Fruit fly (Drosophila melanogaster): ENCODE results near the gene Nsf2.

Gene Nsf2

dm6 chr3R:13807906-13808305 is 29.9 kb downstream of the Nsf2 start (continued):
- no peak for TF ChIP-seq CG8119 (GFP tag; IDR thresholded peaks at IDR 0.05)
- peak; percentile 62 for TF ChIP-seq CG3919 (GFP tag; optimal IDR thresholded peaks at IDR 0.05)
- TF ChIP-seq Smox (GFP tag; optimal IDR thresholded peaks at IDR 0.05), result peak; percentile 38
- peak; percentile 66 for TF ChIP-seq Sox14 (GFP tag; optimal IDR thresholded peaks at IDR 0.05)
- TF ChIP-seq CG6163 (GFP tag; IDR thresholded peaks at IDR 0.05), result no peak
- peak; percentile 35 for TF ChIP-seq cyc (GFP tag; optimal IDR thresholded peaks at IDR 0.05)
- TF ChIP-seq Hr4 (GFP tag; optimal IDR thresholded peaks at IDR 0.05), result peak; percentile 86
- peak in 1 of 2 experiments; percentile 44 for TF ChIP-seq ss (GFP tag; optimal IDR thresholded peaks at IDR 0.05)
- TF ChIP-seq CG9139 (GFP tag; optimal IDR thresholded peaks at IDR 0.05), result no peak
- TF ChIP-seq CG16779 (tag; optimal IDR thresholded peaks at IDR 0.05), result no peak
- TF ChIP-seq eg (GFP tag; IDR thresholded peaks at IDR 0.05), result peak; percentile 41; the same call in 2 of the 3 replicates
- TF ChIP-seq Lpt (GFP tag; optimal IDR thresholded peaks at IDR 0.05), result no peak
- TF ChIP-seq CG8632 (GFP tag; optimal IDR thresholded peaks at IDR 0.05), result peak; percentile 34
- peak; percentile 47 for TF ChIP-seq CG6792 (GFP tag; optimal IDR thresholded peaks at IDR 0.05)
- TF ChIP-seq CG10669 (GFP tag; optimal IDR thresholded peaks at IDR 0.05), result peak; percentile 14
- peak; percentile 50 for TF ChIP-seq CG34406 (GFP tag; optimal IDR thresholded peaks at IDR 0.05)
- TF ChIP-seq dac (GFP tag; optimal IDR thresholded peaks at IDR 0.05), result peak; percentile 65
- peak; percentile 41 for TF ChIP-seq Sox102F (GFP tag; optimal IDR thresholded peaks at IDR 0.05)
- peak; percentile 57 for TF ChIP-seq Eip75B (GFP tag; optimal IDR thresholded peaks at IDR 0.05)
- TF ChIP-seq CG11294 (GFP tag; IDR thresholded peaks at IDR 0.05), result no peak
- peak; percentile 18 for TF ChIP-seq dsx (GFP tag; optimal IDR thresholded peaks at IDR 0.05; ENCODE audit: poor library complexity, severe bottlenecking)
- no peak for TF ChIP-seq vri (GFP tag; optimal IDR thresholded peaks at IDR 0.05)
- peak; percentile 53 for TF ChIP-seq fd59A (GFP tag; optimal IDR thresholded peaks at IDR 0.05)
- TF ChIP-seq net (GFP tag; optimal IDR thresholded peaks at IDR 0.05), result peak; percentile 68
- TF ChIP-seq CG6276 (GFP tag; optimal IDR thresholded peaks at IDR 0.05), result peak; percentile 73
- TF ChIP-seq CG11762 (GFP tag; optimal IDR thresholded peaks at IDR 0.05; ENCODE audit: insufficient read depth), result peak; percentile 8
- TF ChIP-seq salr (GFP tag; optimal IDR thresholded peaks at IDR 0.05), result peak in 1 of 2 experiments; percentile 85
- TF ChIP-seq spab (GFP tag; optimal IDR thresholded peaks at IDR 0.05), result peak; percentile 12
- peak; percentile 46 for TF ChIP-seq lz (GFP tag; optimal IDR thresholded peaks at IDR 0.05)
- TF ChIP-seq OdsH (GFP tag; optimal IDR thresholded peaks at IDR 0.05), result peak; percentile 63
- TF ChIP-seq esn (GFP tag; optimal IDR thresholded peaks at IDR 0.05), result peak; percentile 62
- peak; percentile 46 for TF ChIP-seq Met (GFP tag; optimal IDR thresholded peaks at IDR 0.05)
- TF ChIP-seq CG15336 (GFP tag; IDR thresholded peaks at IDR 0.05), result peak; percentile 49; the same call in 1 of the 2 replicates
- TF ChIP-seq CG6854 (GFP tag; optimal IDR thresholded peaks at IDR 0.05), result no peak
- TF ChIP-seq Eip93F (GFP tag; optimal IDR thresholded peaks at IDR 0.05), result no peak
- no peak for TF ChIP-seq Ets21C (GFP tag; optimal IDR thresholded peaks at IDR 0.05)

DNA sequence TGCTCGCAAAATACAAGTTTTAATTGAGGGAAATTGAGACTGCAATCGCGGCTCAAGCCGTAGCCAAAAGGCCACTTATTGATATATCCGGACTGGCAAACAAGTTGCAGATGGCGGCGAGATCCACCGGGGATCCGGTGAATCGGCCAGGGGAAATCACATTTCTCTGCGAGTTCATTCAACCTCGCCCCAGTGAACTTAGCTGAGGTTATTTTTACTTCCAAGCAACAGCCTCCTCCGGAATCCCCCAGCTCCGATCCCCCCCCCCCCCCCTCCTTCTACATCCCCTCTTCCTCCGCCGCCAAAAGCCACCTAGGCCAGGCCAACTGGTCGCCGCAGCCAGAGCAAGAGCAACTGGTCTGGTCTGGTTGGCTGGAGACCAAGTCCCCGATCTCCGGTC is 30.5 kb downstream of the Nsf2 start:
- TF ChIP-seq CG6276 (GFP tag; optimal IDR thresholded peaks at IDR 0.05) (no peak), topi (GFP tag; optimal IDR thresholded peaks at IDR 0.05) (no peak), CG1621 (tag; optimal IDR thresholded peaks at IDR 0.05) (peak; percentile 9), CG6808 (GFP tag; optimal IDR thresholded peaks at IDR 0.05) (no peak), eg (GFP tag; IDR thresholded peaks at IDR 0.05) (peak; percentile 49; the same call in 1 of the 3 replicates), Ets96B (tag; optimal IDR thresholded peaks at IDR 0.05) (no peak), Eip75B (GFP tag; optimal IDR thresholded peaks at IDR 0.05) (no peak), CG6854 (GFP tag; optimal IDR thresholded peaks at IDR 0.05) (no peak), CG8632 (GFP tag; optimal IDR thresholded peaks at IDR 0.05) (no peak), Lpt (GFP tag; optimal IDR thresholded peaks at IDR 0.05) (peak; percentile 19), fd59A (GFP tag; optimal IDR thresholded peaks at IDR 0.05) (no peak), svp (GFP tag) (peak; percentile 16), CG8319 (GFP tag; optimal IDR thresholded peaks at IDR 0.05) (no peak), vri (GFP tag; optimal IDR thresholded peaks at IDR 0.05) (no peak)

Measured in whole organism, prepupa.